Worm (Caenorhabditis elegans): ENCODE data around the gene eor-1.

eor-1 gene

ce11 chrIV:4745422-4745821, 53.6 kb downstream of the eor-1 start, which contains the start of gene timm-17B.1 (continued):
- peak; percentile 22 for TF ChIP-seq nhr-11 (tag; optimal IDR thresholded peaks at IDR 0.05)
- no peak for TF ChIP-seq Y48G9A.11 (GFP tag; IDR thresholded peaks at IDR 0.05)
- 0 out of 2 replicates have a peak, but pooled peaks have one; percentile 21 for TF ChIP-seq dmd-6 (GFP tag; IDR thresholded peaks at IDR 0.05)
- peak; percentile 57 for TF ChIP-seq hlh-11 (tag; optimal IDR thresholded peaks at IDR 0.05)
- TF ChIP-seq nhr-77 (tag; optimal IDR thresholded peaks at IDR 0.05), result peak; percentile 30
- no peak for TF ChIP-seq F26F4.8 (GFP tag; conservative IDR thresholded peaks at IDR 0.05)
- peak; percentile 59 for TF ChIP-seq hlh-30 (tag; optimal IDR thresholded peaks at IDR 0.05; ENCODE audit: insufficient read depth)
- TF ChIP-seq dve-1 (tag; optimal IDR thresholded peaks at IDR 0.05; ENCODE audit: insufficient read depth), result peak; percentile 79
- no peak for TF ChIP-seq pha-4 (GFP tag; IDR thresholded peaks at IDR 0.05)
- TF ChIP-seq pha-4 (tag; optimal IDR thresholded peaks at IDR 0.05), result peak; percentile 65
- TF ChIP-seq mep-1 (tag; optimal IDR thresholded peaks at IDR 0.05), result peak; percentile 73
- TF ChIP-seq daf-16 (GFP tag; optimal IDR thresholded peaks at IDR 0.05), result peak in 1 of 2 experiments; percentile 22
- peak; percentile 43 for TF ChIP-seq daf-16 (tag; optimal IDR thresholded peaks at IDR 0.05)
- peak; percentile 57 for TF ChIP-seq spr-1 (tag; optimal IDR thresholded peaks at IDR 0.05)

- TF ChIP-seq spr-1 (tag; optimal IDR thresholded peaks at IDR 0.05) (no peak), lin-38 (GFP tag; IDR thresholded peaks at IDR 0.05) (peak; percentile 43; the same call in 1 of the 2 replicates), mxl-3 (GFP tag; optimal IDR thresholded peaks at IDR 0.05) (no peak), nhr-76 (tag; optimal IDR thresholded peaks at IDR 0.05) (no peak), snpc-4 (tag; optimal IDR thresholded peaks at IDR 0.05) (no peak), rbr-2 (tag; optimal IDR thresholded peaks at IDR 0.05) (no peak), mep-1 (tag; optimal IDR thresholded peaks at IDR 0.05) (no peak), mdl-1 (tag; optimal IDR thresholded peaks at IDR 0.05) (no peak), dve-1 (tag; optimal IDR thresholded peaks at IDR 0.05; ENCODE audit: insufficient read depth) (no peak), egl-43 (GFP tag; IDR thresholded peaks at IDR 0.05) (0 out of 2 replicates have a peak, but pooled peaks have one; percentile 24), dmd-8 (GFP tag; IDR thresholded peaks at IDR 0.05) (no peak)
These were observed 54.8 kb downstream of the eor-1 start, which contains the start of gene hoe-1 for ce11 chrIV:4744167-4744566. Gene hoe-1 (minus strand): TSS chrIV:4744267.

Data from whole organism, L4 larva.